Fruit fly (Drosophila melanogaster): ENCODE data around the gene Naa15-16.

Gene Naa15-16

DNA sequence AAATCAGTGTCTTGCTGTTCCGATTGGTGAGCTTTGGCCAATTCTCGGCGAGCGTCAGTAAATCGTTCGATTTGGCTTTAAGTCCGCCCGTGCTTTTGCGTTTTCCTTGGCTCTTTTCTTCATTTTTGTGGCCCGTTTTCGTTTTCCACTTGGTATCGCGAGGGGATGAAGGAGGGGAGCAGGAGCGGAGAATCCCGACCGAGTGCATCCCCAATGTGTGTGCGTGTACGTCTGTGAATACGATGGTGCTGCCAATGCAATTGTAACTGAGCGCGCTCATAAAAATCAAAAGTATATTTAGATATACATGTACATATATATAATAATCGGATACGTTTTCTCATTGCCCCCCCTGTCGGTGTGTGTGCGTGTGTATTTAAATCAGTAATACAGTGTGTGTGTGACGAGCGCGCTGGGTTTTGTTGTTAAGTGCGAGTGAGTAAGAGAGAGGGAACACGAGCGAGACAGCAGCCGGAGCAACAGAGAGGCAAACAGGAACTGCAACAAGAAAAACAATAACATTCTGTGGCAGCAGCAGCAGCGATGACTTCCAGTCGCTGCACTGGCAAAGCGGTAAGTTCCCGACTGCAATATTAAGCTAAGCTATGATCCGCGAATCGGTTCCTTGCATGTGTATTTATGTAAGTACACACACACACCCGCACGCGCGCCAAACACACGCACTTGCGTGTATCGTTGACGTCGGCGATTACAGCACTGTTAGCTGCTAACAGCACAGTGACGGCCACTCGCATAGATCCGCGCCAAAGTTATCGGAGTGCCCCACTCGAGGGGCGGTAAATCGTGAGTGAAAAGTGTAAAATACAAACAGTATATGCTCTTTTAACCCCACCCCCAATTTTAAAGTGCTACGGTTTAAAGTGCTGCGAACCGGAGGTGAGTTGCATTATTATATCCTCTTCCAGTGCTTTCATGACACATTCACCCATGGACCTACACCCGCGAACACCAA, 16.1 kb downstream of the Naa15-16 start:
- TF ChIP-seq ttk (optimal IDR thresholded peaks at IDR 0.05), result no peak
- TF ChIP-seq insv (optimal IDR thresholded peaks at IDR 0.05), result no peak
- TF ChIP-seq h (optimal IDR thresholded peaks at IDR 0.05), result no peak
- TF ChIP-seq Sin3A (optimal IDR thresholded peaks at IDR 0.05), result no peak

DNA sequence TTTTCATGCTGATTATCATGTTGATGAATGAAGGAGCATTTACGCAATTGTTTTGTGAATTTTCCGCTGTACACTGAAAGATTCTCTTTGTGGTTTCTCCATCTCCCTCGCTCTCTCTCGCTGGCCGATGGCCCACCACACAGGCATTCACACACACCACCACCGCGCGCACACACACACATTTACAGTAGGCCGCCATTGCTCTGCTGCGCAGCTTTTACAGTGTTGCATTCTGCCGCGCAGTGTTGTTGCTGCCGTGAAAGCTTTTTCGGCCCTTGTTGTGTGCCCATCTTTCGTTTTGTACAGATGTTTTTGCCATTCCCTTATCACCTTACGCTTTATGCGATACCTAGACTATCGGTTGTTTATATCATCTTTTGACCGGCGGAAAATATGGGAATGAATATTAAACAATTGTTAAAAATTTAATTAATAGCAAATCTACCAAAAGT, 17.1 kb downstream of the Naa15-16 start:
- TF ChIP-seq psq (optimal IDR thresholded peaks at IDR 0.05) (peak; percentile 88), h (optimal IDR thresholded peaks at IDR 0.05) (no peak)

DNA sequence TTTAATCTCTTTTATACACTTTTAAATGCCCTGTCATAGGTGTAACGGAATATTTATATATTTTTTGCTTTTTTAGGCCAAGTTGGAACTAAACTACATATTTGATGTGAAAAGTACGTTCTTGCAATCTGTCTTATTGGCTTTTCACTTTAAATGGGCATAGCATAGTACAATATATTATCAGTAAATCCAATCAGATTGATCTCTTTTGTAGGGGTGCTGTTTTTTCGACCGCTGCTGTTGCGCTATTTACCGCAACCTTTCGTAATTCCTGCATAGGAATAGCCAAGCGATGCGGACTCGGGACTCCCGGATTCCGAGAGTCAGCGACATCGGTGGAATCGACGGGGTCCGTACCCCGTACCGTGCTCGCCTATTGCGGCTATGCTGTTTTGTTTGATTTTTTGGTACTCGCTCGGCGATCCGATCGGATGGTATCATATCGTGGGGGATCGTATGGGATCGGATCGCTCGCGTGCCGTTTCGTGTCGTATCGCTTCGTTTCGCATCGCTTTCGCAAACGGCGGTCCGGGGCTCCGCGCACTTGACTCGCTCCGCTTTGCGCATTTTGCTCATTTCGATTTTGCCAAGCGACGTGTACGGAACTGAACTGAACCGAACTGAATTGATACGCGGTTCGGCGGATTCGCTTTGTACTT, 18.1 kb downstream of the Naa15-16 start:
- no peak for TF ChIP-seq Myc (optimal IDR thresholded peaks at IDR 0.05)
- TF ChIP-seq ttk (optimal IDR thresholded peaks at IDR 0.05), result no peak
- TF ChIP-seq Sin3A (optimal IDR thresholded peaks at IDR 0.05), result no peak
- no peak for TF ChIP-seq insv (optimal IDR thresholded peaks at IDR 0.05)
- TF ChIP-seq psq (optimal IDR thresholded peaks at IDR 0.05), result no peak
- TF ChIP-seq h (optimal IDR thresholded peaks at IDR 0.05), result no peak

DNA sequence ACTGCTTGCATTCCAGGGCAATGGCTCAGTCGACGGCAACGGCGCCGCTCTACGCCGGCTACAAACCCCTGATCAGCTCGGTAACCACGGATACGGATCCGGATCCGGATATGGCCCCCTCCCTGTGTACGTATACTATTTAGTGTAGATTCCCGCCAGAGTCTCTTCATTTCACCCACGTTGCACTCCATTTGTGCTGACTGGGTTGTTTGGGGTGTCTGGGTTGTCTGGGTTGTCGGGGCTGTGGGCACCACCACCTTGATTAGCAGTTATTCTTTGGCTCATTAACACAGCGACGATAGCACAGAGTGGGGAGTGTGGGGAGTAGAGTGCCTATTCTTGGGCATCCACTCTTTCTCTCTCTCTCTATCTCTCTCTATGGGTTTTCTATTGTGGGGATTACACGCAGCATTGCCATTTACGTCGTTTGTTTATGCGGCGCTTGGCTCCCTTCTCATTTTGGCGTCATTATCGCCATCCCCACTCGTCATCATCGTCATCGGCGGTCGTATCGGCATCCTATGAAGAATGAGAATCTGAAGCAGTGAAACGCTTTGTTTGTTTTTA, 19.1 kb downstream of the Naa15-16 start:
- no peak for TF ChIP-seq ttk (optimal IDR thresholded peaks at IDR 0.05)
- no peak for TF ChIP-seq h (optimal IDR thresholded peaks at IDR 0.05)
- TF ChIP-seq insv (optimal IDR thresholded peaks at IDR 0.05), result no peak
- no peak for TF ChIP-seq Sin3A (optimal IDR thresholded peaks at IDR 0.05)
- TF ChIP-seq psq (optimal IDR thresholded peaks at IDR 0.05), result no peak
- TF ChIP-seq Myc (optimal IDR thresholded peaks at IDR 0.05), result no peak

DNA sequence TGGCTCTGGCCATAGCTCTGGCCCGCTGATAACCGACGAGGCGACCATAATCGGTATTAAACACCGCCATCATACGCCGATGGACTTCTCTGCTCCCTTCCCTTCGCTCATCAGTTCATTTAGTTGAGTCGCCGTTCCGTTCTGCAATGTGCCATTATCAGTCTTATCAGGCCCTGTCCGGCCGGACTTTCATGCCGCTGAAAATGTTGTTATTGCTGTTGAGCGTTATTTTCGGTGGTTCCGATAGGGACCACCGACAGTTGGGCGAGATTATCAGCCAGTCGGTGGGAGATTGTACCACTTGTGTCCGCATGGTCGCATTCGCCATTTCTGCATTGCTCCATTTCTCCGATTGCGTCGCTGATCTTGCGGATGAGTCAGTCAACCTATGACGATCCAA, 21.5 kb downstream of the Naa15-16 start:
- TF ChIP-seq insv (optimal IDR thresholded peaks at IDR 0.05), result no peak
- no peak for TF ChIP-seq h (optimal IDR thresholded peaks at IDR 0.05)
- TF ChIP-seq ttk (optimal IDR thresholded peaks at IDR 0.05), result no peak
- TF ChIP-seq Myc (optimal IDR thresholded peaks at IDR 0.05), result no peak
- no peak for TF ChIP-seq Sin3A (optimal IDR thresholded peaks at IDR 0.05)
- no peak for TF ChIP-seq psq (optimal IDR thresholded peaks at IDR 0.05)

DNA sequence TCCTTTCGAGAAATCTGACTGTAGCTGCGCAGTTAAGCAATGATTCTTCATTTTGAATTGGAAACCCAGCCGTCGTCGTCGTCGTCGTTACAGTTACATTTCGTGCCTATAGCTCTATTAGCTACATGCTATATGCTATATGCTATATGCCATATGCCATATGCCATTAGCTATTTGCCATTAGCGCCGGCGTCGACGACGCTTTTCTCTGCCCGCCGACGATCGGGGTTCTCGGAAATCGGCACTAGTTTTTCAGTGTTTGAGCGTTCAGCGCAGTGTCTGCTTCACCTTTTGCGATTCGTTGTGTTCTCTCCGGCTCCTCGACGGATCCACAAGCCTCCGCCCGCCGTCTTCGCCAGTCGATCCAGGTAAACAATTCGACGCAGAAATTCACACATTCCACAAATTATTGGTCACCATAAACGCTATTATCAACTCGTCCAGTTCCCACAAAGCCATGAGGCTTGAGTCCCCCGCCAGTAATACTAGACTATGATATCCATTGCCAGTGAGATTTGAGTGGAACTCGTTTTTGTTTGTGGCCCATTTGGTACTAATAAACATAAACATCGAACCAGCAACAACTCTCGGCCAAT, 24.5 kb downstream of the Naa15-16 start:
- TF ChIP-seq Myc (optimal IDR thresholded peaks at IDR 0.05) (no peak), insv (optimal IDR thresholded peaks at IDR 0.05) (no peak), psq (optimal IDR thresholded peaks at IDR 0.05) (no peak), ttk (optimal IDR thresholded peaks at IDR 0.05) (no peak), Sin3A (optimal IDR thresholded peaks at IDR 0.05) (no peak), h (optimal IDR thresholded peaks at IDR 0.05) (no peak)

DNA sequence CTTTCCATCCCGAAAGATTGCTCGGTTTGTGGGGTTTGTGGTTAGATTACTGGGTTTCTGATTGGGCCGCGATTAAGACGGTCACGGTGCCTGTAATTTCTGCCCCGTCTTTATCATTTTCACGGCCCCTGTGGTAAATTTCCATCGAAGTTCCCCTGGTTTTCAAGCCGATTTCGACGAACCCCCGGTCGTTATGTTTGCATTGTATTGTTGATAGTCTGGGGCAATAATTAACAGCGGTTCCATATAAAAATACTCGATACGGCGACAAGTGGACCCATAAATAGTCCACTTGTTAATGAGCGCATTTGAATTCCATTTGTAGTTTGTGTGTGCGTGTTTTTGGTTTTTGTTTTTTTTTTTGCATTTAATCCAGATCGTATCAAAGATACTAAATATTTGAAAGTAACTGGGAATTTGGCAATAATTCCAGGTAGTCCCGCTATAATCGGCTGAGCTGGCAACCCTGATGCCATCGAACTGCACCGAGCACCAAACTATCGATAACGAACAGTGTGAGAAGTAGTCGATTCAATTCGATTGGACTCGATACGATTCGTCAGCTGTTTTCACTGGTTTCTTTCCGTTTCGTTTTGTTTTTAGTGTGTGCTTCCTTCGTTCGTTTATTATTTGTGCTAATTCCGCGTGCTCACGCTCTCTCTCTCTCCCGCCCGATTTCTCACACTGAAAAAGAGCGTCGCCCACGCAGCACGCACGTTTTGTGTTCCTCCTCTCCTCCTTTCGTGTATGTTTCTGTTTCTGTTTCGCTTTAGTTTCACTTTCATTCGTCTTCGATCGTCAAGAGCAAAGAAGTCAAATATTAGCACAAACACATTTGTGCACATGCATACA, 25.8 kb downstream of the Naa15-16 start:
- TF ChIP-seq ttk (optimal IDR thresholded peaks at IDR 0.05), result no peak
- TF ChIP-seq psq (optimal IDR thresholded peaks at IDR 0.05), result peak; percentile 34
- TF ChIP-seq h (optimal IDR thresholded peaks at IDR 0.05), result no peak
- TF ChIP-seq insv (optimal IDR thresholded peaks at IDR 0.05), result no peak

dm6 chrX:19510204-19510603, 30.4 kb downstream of the Naa15-16 start:
- TF ChIP-seq Myc (optimal IDR thresholded peaks at IDR 0.05), result no peak
- no peak for TF ChIP-seq h (optimal IDR thresholded peaks at IDR 0.05)
- TF ChIP-seq insv (optimal IDR thresholded peaks at IDR 0.05), result no peak
- no peak for TF ChIP-seq ttk (optimal IDR thresholded peaks at IDR 0.05)

- no peak for TF ChIP-seq Myc (optimal IDR thresholded peaks at IDR 0.05)
- no peak for TF ChIP-seq insv (optimal IDR thresholded peaks at IDR 0.05)
- no peak for TF ChIP-seq ttk (optimal IDR thresholded peaks at IDR 0.05)
- TF ChIP-seq psq (optimal IDR thresholded peaks at IDR 0.05), result no peak
- no peak for TF ChIP-seq h (optimal IDR thresholded peaks at IDR 0.05)
- TF ChIP-seq Sin3A (optimal IDR thresholded peaks at IDR 0.05), result no peak
Measured at dm6 chrX:19520376-19520775, 40.6 kb downstream of the Naa15-16 start.

dm6 chrX:19520888-19521287, 41.1 kb downstream of the Naa15-16 start:
- TF ChIP-seq psq (optimal IDR thresholded peaks at IDR 0.05) (no peak), Myc (optimal IDR thresholded peaks at IDR 0.05) (no peak), h (optimal IDR thresholded peaks at IDR 0.05) (no peak), Sin3A (optimal IDR thresholded peaks at IDR 0.05) (no peak), ttk (optimal IDR thresholded peaks at IDR 0.05) (no peak), insv (optimal IDR thresholded peaks at IDR 0.05) (no peak)

DNA sequence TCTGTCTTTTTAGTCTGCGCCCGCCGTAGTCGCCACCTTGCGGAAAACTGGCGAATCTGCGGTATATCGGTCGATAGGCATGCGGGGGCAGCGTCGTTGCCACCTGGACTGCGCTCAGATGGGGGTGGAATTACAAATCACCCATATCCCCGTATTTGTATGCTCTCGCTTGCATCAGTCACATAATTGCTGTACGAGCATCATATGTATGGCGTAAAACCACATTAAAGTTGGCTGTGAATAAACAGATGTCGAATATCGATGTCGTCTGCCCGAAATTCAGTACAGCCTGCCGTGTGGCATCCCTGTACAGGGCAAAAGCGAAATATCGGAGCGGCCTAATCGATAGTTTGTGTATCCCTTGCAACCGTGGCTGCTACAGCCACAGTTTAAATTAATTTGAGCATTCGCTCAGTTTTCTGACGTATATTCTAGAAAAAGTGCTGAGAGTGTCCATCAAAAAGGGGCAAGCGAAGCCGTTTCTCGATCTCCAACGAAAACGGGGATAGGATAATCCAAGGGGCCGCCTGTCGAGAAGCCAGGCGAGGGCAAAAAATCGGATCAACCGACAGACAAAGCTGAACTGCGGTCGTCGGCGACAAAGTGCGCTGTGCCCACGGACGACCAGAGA, 42.1 kb downstream of the Naa15-16 start, which contains the start of the genes Idh3a and CoRest:
Gene Idh3a (minus strand): TSS at position 58 of the 631 bp plus-strand sequence.
Gene CoRest (plus strand): TSS at position 177 of the 631 bp plus-strand sequence.
- TF ChIP-seq Myc (optimal IDR thresholded peaks at IDR 0.05) (no peak), Sin3A (optimal IDR thresholded peaks at IDR 0.05) (peak; percentile 66)
